Fruit fly (Drosophila melanogaster): ENCODE results near the gene CG6071.

Gene CG6071

dm6 chr3L:11648410-11648809 is 2.6 kb upstream of the CG6071 start, which contains the start of the genes RIOK1 and Polr3H (continued):
- TF ChIP-seq tio (GFP tag; optimal IDR thresholded peaks at IDR 0.05) (no peak), CG9932 (GFP tag; IDR thresholded peaks at IDR 0.05) (peak; percentile 79), Drgx (GFP tag; IDR thresholded peaks at IDR 0.05) (peak; percentile 46; the same call in 1 of the 2 replicates), NK7.1 (GFP tag; optimal IDR thresholded peaks at IDR 0.05) (no peak), CG8290 (GFP tag; optimal IDR thresholded peaks at IDR 0.05) (peak; percentile 31), CG8290 (tag; optimal IDR thresholded peaks at IDR 0.05) (no peak), CG10959 (GFP tag; IDR thresholded peaks at IDR 0.05) (no peak), Hmx (GFP tag; optimal IDR thresholded peaks at IDR 0.05) (peak; percentile 66), gsb (GFP tag; IDR thresholded peaks at IDR 0.05) (no peak), sens (GFP tag) (peak; percentile 97), hkb (optimal IDR thresholded peaks at IDR 0.05) (no peak), hkb (GFP tag; IDR thresholded peaks at IDR 0.05) (peak; percentile 77), lilli (GFP tag; optimal IDR thresholded peaks at IDR 0.05) (peak; percentile 85), CG16813 (GFP tag; IDR thresholded peaks at IDR 0.05; ENCODE audit: partially characterized antibody) (no peak), aop (GFP tag; IDR thresholded peaks at IDR 0.05) (no peak), Hmr (GFP tag; optimal IDR thresholded peaks at IDR 0.05) (peak; percentile 63), CG18262 (tag; optimal IDR thresholded peaks at IDR 0.05) (no peak), gcm2 (GFP tag; optimal IDR thresholded peaks at IDR 0.05) (peak; percentile 62), zen2 (GFP tag; IDR thresholded peaks at IDR 0.05; ENCODE audit: partially characterized antibody) (no peak), HLHmδ (GFP tag; optimal IDR thresholded peaks at IDR 0.05) (no peak), h (optimal IDR thresholded peaks at IDR 0.05) (no peak), cas (GFP tag; IDR thresholded peaks at IDR 0.05) (0 out of 2 replicates have a peak, but pooled peaks have one; percentile 31), CG18011 (GFP tag; optimal IDR thresholded peaks at IDR 0.05) (peak; percentile 59), fd64A (GFP tag; optimal IDR thresholded peaks at IDR 0.05) (no peak), fu2 (GFP tag; optimal IDR thresholded peaks at IDR 0.05) (peak; percentile 66), so (GFP tag; IDR thresholded peaks at IDR 0.05) (no peak), rib (GFP tag; IDR thresholded peaks at IDR 0.05) (0 out of 2 replicates have a peak, but pooled peaks have one; percentile 40), twi (tag; optimal IDR thresholded peaks at IDR 0.05) (no peak), CG2712 (tag; optimal IDR thresholded peaks at IDR 0.05) (no peak), maf-S (GFP tag; optimal IDR thresholded peaks at IDR 0.05) (peak; percentile 49), CG6175 (GFP tag; IDR thresholded peaks at IDR 0.05) (no peak), ash1 (GFP tag; optimal IDR thresholded peaks at IDR 0.05) (no peak), nerfin-2 (GFP tag; IDR thresholded peaks at IDR 0.05; ENCODE audit: partially characterized antibody) (no peak), CG13775 (GFP tag; optimal IDR thresholded peaks at IDR 0.05) (peak; percentile 82), CG7786 (GFP tag; optimal IDR thresholded peaks at IDR 0.05) (peak; percentile 75), CG7963 (GFP tag; IDR thresholded peaks at IDR 0.05; ENCODE audit: partially characterized antibody) (no peak), CG11504 (tag; optimal IDR thresholded peaks at IDR 0.05) (no peak), Dip3 (GFP tag; optimal IDR thresholded peaks at IDR 0.05) (peak; percentile 79), peb (GFP tag; IDR thresholded peaks at IDR 0.05) (0 out of 2 replicates have a peak, but pooled peaks have one; percentile 28), hth (optimal IDR thresholded peaks at IDR 0.05) (no peak), sob (GFP tag; IDR thresholded peaks at IDR 0.05) (peak; percentile 28; the same call in 1 of the 2 replicates), CG14441 (GFP tag; IDR thresholded peaks at IDR 0.05) (0 out of 2 replicates have a peak, but pooled peaks have one; percentile 69), psq (GFP tag; optimal IDR thresholded peaks at IDR 0.05) (peak; percentile 10), CG16779 (GFP tag; IDR thresholded peaks at IDR 0.05) (no peak), knrl (GFP tag; IDR thresholded peaks at IDR 0.05; ENCODE audit: partially characterized antibody) (no peak; the same call in 2 of the 3 replicates), CG18619 (GFP tag; optimal IDR thresholded peaks at IDR 0.05) (peak; percentile 27), kni (GFP tag; optimal IDR thresholded peaks at IDR 0.05) (no peak), CG7987 (GFP tag; optimal IDR thresholded peaks at IDR 0.05) (peak; percentile 7), CG11093 (GFP tag; IDR thresholded peaks at IDR 0.05) (0 out of 3 replicates have a peak, but pooled peaks have one; percentile 7), H2.0 (GFP tag; IDR thresholded peaks at IDR 0.05) (peak; percentile 74), pzg (GFP tag; optimal IDR thresholded peaks at IDR 0.05) (peak; percentile 75), Lhr (GFP tag; optimal IDR thresholded peaks at IDR 0.05) (peak; percentile 63)
